Fruit fly (Drosophila melanogaster): ENCODE measurements around the gene CG42713.

dm6 chr2L:8859839-8860238 is 31.4 kb upstream of the CG42713 start:
- TF ChIP-seq CTCF (optimal IDR thresholded peaks at IDR 0.05) (no peak), CG8478 (optimal IDR thresholded peaks at IDR 0.05) (no peak)
